Worm (Caenorhabditis elegans): ENCODE data around the gene cul-5.

Gene cul-5

DNA sequence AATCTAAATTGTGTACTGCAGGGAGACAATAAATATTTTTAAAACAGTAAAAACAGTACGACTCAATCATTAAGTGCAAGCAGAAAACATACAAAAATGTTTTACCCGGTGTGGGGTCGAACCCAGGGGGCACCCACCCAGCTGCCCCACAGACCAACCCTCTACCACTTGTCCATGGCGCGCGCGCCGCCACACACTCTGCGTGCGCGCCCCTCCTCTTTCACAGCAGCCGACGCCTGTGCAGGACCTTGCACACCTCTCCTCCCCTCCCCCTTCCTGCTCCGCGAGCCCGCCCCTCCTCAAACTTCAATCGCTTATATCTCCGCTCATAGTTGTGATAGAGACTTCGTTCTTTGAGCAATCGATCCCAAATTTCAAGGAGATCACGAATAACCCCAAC, 42.7 kb upstream of the cul-5 start:
- TF ChIP-seq set-16 (GFP tag; IDR thresholded peaks at IDR 0.05) = peak; percentile 47; the same call in 1 of the 2 replicates

DNA sequence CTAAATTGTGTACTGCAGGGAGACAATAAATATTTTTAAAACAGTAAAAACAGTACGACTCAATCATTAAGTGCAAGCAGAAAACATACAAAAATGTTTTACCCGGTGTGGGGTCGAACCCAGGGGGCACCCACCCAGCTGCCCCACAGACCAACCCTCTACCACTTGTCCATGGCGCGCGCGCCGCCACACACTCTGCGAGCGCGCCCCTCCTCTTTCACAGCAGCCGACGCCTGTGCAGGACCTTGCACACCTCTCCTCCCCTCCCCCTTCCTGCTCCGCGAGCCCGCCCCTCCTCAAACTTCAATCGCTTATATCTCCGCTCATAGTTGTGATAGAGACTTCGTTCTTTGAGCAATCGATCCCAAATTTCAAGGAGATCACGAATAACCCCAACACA, 40.8 kb upstream of the cul-5 start:
- TF ChIP-seq set-16 (GFP tag; IDR thresholded peaks at IDR 0.05) (peak; percentile 63), snpc-1.2 (GFP tag; IDR thresholded peaks at IDR 0.05) (peak; percentile 63; the same call in 1 of the 2 replicates), lin-38 (GFP tag; IDR thresholded peaks at IDR 0.05) (peak; percentile 60)

DNA sequence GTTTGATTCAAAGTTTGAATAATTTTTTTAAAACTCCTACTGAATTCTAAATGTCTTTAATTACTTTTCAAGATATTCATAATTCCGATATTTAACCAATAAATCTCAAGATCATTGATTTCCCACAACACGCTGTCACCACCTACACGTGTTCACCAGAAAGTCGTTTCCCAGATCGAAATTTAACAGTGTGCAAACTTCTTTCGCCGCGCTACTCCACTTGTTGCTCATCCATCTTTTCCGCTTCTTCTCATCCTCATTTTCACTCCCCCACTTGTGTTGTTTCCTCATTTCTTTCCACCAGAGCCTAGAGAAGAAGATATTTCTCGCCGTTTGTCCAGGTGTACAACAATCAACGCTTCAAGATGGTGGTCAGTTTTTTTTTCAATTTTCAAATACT, 33.7 kb upstream of the cul-5 start, which contains the start of gene C51E3.9:
Gene C51E3.9 (plus strand): TSS at position 301 of the 400 bp plus-strand sequence.
- TF ChIP-seq hlh-11 (tag; optimal IDR thresholded peaks at IDR 0.05) (peak; percentile 5), lin-15B (tag; optimal IDR thresholded peaks at IDR 0.05) (no peak), php-3 (GFP tag; IDR thresholded peaks at IDR 0.05) (no peak), aha-1 (tag) (peak; percentile 11)

DNA sequence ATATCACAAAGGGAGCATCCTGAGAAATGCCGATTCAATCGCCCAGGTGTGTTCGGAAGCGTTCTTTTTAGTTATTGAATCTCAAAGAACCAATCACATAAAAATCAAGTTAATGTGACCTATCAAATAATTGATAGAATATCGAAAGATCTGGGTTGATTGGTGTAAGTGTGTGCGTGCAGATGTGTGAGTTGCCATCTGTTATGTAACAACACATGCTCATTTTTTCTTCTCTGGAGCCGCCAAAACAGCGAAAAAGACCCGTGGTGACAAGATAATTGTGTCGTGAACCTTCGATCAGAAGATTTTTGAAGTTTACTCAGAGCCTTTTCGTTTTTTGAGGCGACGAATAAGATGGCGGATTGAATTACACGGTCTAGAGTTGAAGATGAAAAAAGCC, 32.5 kb upstream of the cul-5 start:
- TF ChIP-seq nhr-11 (tag; optimal IDR thresholded peaks at IDR 0.05) (peak; percentile 35), hif-1 (tag; optimal IDR thresholded peaks at IDR 0.05) (peak in 1 of 2 experiments; percentile 78), daf-16 (GFP tag; optimal IDR thresholded peaks at IDR 0.05) (peak in 1 of 2 experiments; percentile 20), daf-16 (tag; optimal IDR thresholded peaks at IDR 0.05) (no peak), T20F7.1 (GFP tag; optimal IDR thresholded peaks at IDR 0.05) (no peak), aha-1 (tag) (peak; percentile 82), mes-2 (tag; optimal IDR thresholded peaks at IDR 0.05; ENCODE audit: poor library complexity, severe bottlenecking) (no peak), unc-62 (GFP tag; optimal IDR thresholded peaks at IDR 0.05 in 1 of 2) (peak in 1 of 2 experiments; percentile 19), unc-62 (tag; optimal IDR thresholded peaks at IDR 0.05) (no peak)

DNA sequence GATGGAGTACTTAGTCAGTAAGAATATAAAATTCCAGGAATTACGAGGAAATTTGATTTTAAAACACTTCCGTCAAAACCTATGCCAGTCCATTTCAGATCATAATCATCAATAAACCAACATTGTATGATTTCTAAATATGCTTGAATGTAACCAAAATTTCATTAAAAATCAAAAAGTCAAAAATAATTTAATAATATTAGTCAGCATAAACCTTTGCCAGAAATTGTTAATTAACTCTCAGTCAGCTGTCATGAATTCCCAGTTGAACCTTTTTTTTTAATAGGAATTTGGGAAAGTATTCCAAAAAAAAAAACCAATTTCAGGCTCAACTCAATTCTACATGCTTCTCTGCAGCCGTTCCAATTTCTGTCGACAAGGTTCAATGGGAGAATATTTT, 31.0 kb upstream of the cul-5 start, which contains the start of gene srsx-26:
Gene srsx-26 (plus strand): TSS at position 301 of the 400 bp plus-strand sequence.
- TF ChIP-seq ceh-20 (GFP tag; IDR thresholded peaks at IDR 0.05) = no peak

DNA sequence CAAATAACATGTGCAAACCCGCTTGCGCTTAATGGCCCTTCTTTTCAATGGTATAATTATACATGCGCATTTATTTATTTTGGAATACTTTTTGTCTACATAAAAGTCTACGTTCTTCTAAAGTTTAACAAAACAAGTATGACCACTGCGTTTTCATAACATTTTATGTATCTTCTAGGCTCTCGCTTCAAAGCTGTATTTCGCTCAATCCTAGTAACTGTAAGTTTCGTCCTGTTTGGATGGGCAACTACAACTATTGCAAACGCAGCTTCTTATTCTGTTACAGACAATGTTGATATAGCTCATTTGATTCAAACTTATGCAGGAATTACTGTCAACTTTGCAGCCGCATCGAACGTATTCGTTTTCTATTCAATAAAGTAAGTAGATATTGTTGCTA, 29.6 kb upstream of the cul-5 start, which contains the start of gene srsx-27:
Gene srsx-27 (plus strand): TSS at position 301 of the 400 bp plus-strand sequence.
- TF ChIP-seq pqm-1 (tag; optimal IDR thresholded peaks at IDR 0.05) (no peak), lin-39 (tag; optimal IDR thresholded peaks at IDR 0.05) (no peak), ceh-44 (GFP tag; IDR thresholded peaks at IDR 0.05) (no peak), daf-16 (GFP tag; optimal IDR thresholded peaks at IDR 0.05) (no peak), daf-16 (tag; optimal IDR thresholded peaks at IDR 0.05) (no peak), daf-12 (tag; optimal IDR thresholded peaks at IDR 0.05) (no peak), hif-1 (tag; optimal IDR thresholded peaks at IDR 0.05) (no peak), Y75B8A.6 (GFP tag; IDR thresholded peaks at IDR 0.05) (no peak), tra-1 (GFP tag; IDR thresholded peaks at IDR 0.05) (no peak), madf-5 (GFP tag; IDR thresholded peaks at IDR 0.05) (no peak), mxl-2 (GFP tag; conservative IDR thresholded peaks at IDR 0.05) (no peak), lsy-2 (tag; optimal IDR thresholded peaks at IDR 0.05) (no peak), ceh-32 (tag; optimal IDR thresholded peaks at IDR 0.05; ENCODE audit: poor library complexity) (no peak), nhr-10 (tag; optimal IDR thresholded peaks at IDR 0.05) (no peak), nhr-77 (tag; optimal IDR thresholded peaks at IDR 0.05) (no peak)

DNA sequence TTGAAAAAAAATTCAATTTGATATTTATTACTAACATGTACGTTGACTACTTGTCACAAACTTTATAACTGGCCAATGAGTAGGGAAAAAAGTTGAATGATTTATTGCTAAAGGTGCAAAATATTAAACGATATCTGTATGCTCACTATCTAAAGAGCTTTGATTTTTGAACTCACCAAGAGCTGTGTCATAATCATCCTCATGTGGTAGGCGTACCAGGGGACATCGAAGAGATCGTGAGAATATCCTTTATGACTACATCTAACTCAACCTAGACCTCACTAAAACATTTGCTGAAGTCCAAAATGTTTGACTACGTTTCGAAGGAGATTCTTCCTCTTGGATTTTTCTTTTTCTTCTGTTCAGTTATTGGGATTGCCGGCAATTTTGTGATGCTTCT, 27.1 kb upstream of the cul-5 start, which contains the start of gene srsx-28:
Gene srsx-28 (plus strand): TSS at position 301 of the 400 bp plus-strand sequence.
- TF ChIP-seq unc-62 (GFP tag; optimal IDR thresholded peaks at IDR 0.05 in 1 of 2) (peak in 1 of 2 experiments; percentile 57), unc-62 (tag; optimal IDR thresholded peaks at IDR 0.05) (no peak), D1046.2 (GFP tag; IDR thresholded peaks at IDR 0.05) (no peak), snpc-4 (tag; optimal IDR thresholded peaks at IDR 0.05) (no peak), egl-43 (GFP tag; IDR thresholded peaks at IDR 0.05) (no peak), mes-2 (tag; optimal IDR thresholded peaks at IDR 0.05; ENCODE audit: poor library complexity, severe bottlenecking) (no peak), lir-3 (tag; optimal IDR thresholded peaks at IDR 0.05) (no peak), pqm-1 (tag; optimal IDR thresholded peaks at IDR 0.05) (no peak)
